Worm (Caenorhabditis elegans) whole organism, L1 larva: ENCODE results near the gene C06B8.7.

Experiments
- ama-1 ChIP-seq: fragments of 150-350 bp; optimal IDR thresholded peaks from 2 replicates; lab custom pipeline; 2014
- ces-1 ChIP-seq: fragments of 150-350 bp; optimal IDR thresholded peaks from 2 replicates; lab custom pipeline; 2014; ENCODE audit warnings: missing biosample characterization, missing genetic modification reagents, missing genetic modification characterization
- efl-3 ChIP-seq: fragments of 200-800 bp; sonication (Bioruptor generic); optimal IDR thresholded peaks from 2 replicates; lab custom pipeline; 2018; ENCODE audit warnings: mild to moderate bottlenecking, missing genetic modification characterization, missing compliant biosample characterization
- egl-27 ChIP-seq, 2 experiments: fragments of 150-350 bp in 1 of 2; sonication (generic microtip); optimal IDR thresholded peaks; 3 replicates each; lab custom pipeline; 2017 to 2018; ENCODE audit warnings: missing biosample characterization in 2 of 2, missing genetic modification characterization in 2 of 2, missing genetic modification reagents in 2 of 2
- isw-1 ChIP-seq: fragments of 200-800 bp; sonication (Bioruptor generic); IDR thresholded peaks from 2 replicates; pipeline ENCODE4 v1.3.6; 2022; ENCODE audit warnings: missing genetic modification characterization, missing compliant biosample characterization
- nhr-77 ChIP-seq: fragments of 150-350 bp; optimal IDR thresholded peaks from 2 replicates; lab custom pipeline; 2014; ENCODE audit warnings: missing biosample characterization, missing genetic modification characterization
- skn-1 ChIP-seq: fragments of 150-350 bp; optimal IDR thresholded peaks from 2 replicates; lab custom pipeline; 2014; ENCODE audit warnings: missing biosample characterization, missing genetic modification characterization
- snpc-4 ChIP-seq: fragments of 150-350 bp; optimal IDR thresholded peaks from 2 replicates; lab custom pipeline; 2014; ENCODE audit warnings: missing biosample characterization, missing genetic modification characterization
- sup-37 ChIP-seq: fragments of 200-800 bp; sonication (Bioruptor generic); optimal IDR thresholded peaks from 2 replicates; lab custom pipeline; 2018; ENCODE audit warnings: mild to moderate bottlenecking, missing genetic modification characterization, missing compliant biosample characterization

- TF ChIP-seq isw-1 (no peak), snpc-4 (tag; lab: Kevin White, UChicago) (no peak), efl-3 (GFP tag; lab: Kevin White, UChicago) (no peak), nhr-77 (no peak), sup-37 (GFP tag; lab: Kevin White, UChicago) (no peak), ces-1 (GFP tag; lab: Kevin White, UChicago) (no peak), egl-27 (tag; optimal IDR thresholded peaks at IDR 0.05; lab: Kevin White, UChicago) (no peak), skn-1 (tag; lab: Kevin White, UChicago) (peak; percentile 32), ama-1 (lab: Kevin White, UChicago) (no peak)
Observed at ce11 chrV:15553869-15554268, 55.3 kb downstream of the C06B8.7 start.
